Fruit fly (Drosophila melanogaster) whole organism, embryonic: ENCODE measurements around the gene Drsl2.

Source experiments
- CG10431 ChIP-seq: fragments of 200-800 bp; sonication (Bioruptor generic); optimal IDR thresholded peaks from 3 replicates; lab custom pipeline; 2018; ENCODE audit warnings: missing biosample characterization, mild to moderate bottlenecking, missing genetic modification characterization
- CG12219 ChIP-seq: fragments of 200-800 bp; sonication (Bioruptor generic); optimal IDR thresholded peaks from 3 replicates; lab custom pipeline; 2018; ENCODE audit warnings: missing biosample characterization, mild to moderate bottlenecking, missing genetic modification characterization
- CG14710 ChIP-seq: fragments of 200-800 bp; sonication (Bioruptor generic); optimal IDR thresholded peaks from 3 replicates; lab custom pipeline; 2019; ENCODE audit warnings: missing biosample characterization, mild to moderate bottlenecking, missing genetic modification characterization, moderate library complexity
- CG15479 ChIP-seq: fragments of 200-800 bp; sonication (Bioruptor generic); optimal IDR thresholded peaks from 3 replicates; lab custom pipeline; 2019; ENCODE audit warnings: missing biosample characterization, mild to moderate bottlenecking, missing genetic modification characterization, moderate library complexity
- CG1603 ChIP-seq: fragments of 200-800 bp; sonication (Bioruptor generic); optimal IDR thresholded peaks from 2 replicates; lab custom pipeline; 2019; ENCODE audit warnings: missing biosample characterization, mild to moderate bottlenecking, missing genetic modification characterization, moderate library complexity
- CG2712 ChIP-seq: fragments of 200-800 bp; optimal IDR thresholded peaks from 3 replicates; lab custom pipeline; 2019; ENCODE audit warnings: missing biosample characterization, mild to moderate bottlenecking, missing genetic modification characterization, moderate library complexity
- CG31441 ChIP-seq: fragments of 200-800 bp; sonication (Bioruptor generic); IDR thresholded peaks from 2 replicates; pipeline ENCODE4 v1.3.6; 2022; ENCODE audit warnings: missing biosample characterization, missing genetic modification characterization
- CG32532 ChIP-seq: fragments of 200-800 bp; sonication (Bioruptor generic); IDR thresholded peaks from 2 replicates; pipeline ENCODE4 v1.3.6; 2022; ENCODE audit warnings: missing biosample characterization, missing genetic modification characterization
- CG3407 ChIP-seq: fragments of 200-800 bp; sonication (Bioruptor generic); optimal IDR thresholded peaks from 2 replicates; lab custom pipeline; 2018; ENCODE audit warnings: missing biosample characterization, mild to moderate bottlenecking, missing genetic modification characterization
- CG6689 ChIP-seq: fragments of 200-800 bp; sonication (Bioruptor generic); IDR thresholded peaks from 2 replicates; pipeline ENCODE4 v1.3.6; 2022; ENCODE audit warnings: missing biosample characterization, missing genetic modification characterization
- CG9876 ChIP-seq: fragments of 200-800 bp; sonication (Bioruptor generic); optimal IDR thresholded peaks from 2 replicates; lab custom pipeline; 2016; ENCODE audit warnings: missing biosample characterization, missing genetic modification characterization
- Dll ChIP-seq: fragments of 200-800 bp; sonication (Bioruptor generic); IDR thresholded peaks from 4 replicates; pipeline ENCODE4 v1.3.6; 2022; ENCODE audit warnings: missing biosample characterization, missing genetic modification characterization; ENCODE audit not compliant: partially characterized antibody
- HHEX ChIP-seq: fragments of 200-800 bp; sonication (Bioruptor generic); optimal IDR thresholded peaks from 3 replicates; lab custom pipeline; 2017; ENCODE audit warnings: missing biosample characterization, mild to moderate bottlenecking, missing genetic modification characterization, missing genetic modification reagents
- Hr39 ChIP-seq: fragments of >200 bp; optimal IDR thresholded peaks from 2 replicates; lab custom pipeline; 2017
- Hr78 ChIP-seq, 2 experiments: fragments of 200-800 bp in 1 of 2; fragments of >200 bp in 1 of 2; sonication (Bioruptor generic) in 1 of 2; optimal IDR thresholded peaks; 2 replicates each; lab custom pipeline; 2017 to 2019; ENCODE audit warnings: missing biosample characterization in 2 of 2, missing genetic modification characterization in 2 of 2, mild to moderate bottlenecking in 1 of 2, moderate library complexity in 1 of 2
- Hsf ChIP-seq: fragments of 200-800 bp; sonication (Bioruptor generic); optimal IDR thresholded peaks from 3 replicates; lab custom pipeline; 2016; ENCODE audit warnings: missing biosample characterization, missing genetic modification characterization
- Med ChIP-seq: fragments of 200-800 bp; sonication (Bioruptor generic); peaks from one replicate; lab custom pipeline; 2016; ENCODE audit warnings: missing biosample characterization, missing genetic modification characterization, mild to moderate bottlenecking, inconsistent platforms, moderate library complexity
- Neu2 ChIP-seq: fragments of 200-800 bp; sonication (Bioruptor generic); optimal IDR thresholded peaks from 3 replicates; lab custom pipeline; 2016; ENCODE audit warnings: missing biosample characterization, missing genetic modification characterization, borderline replicate concordance
- Nf-YB ChIP-seq: fragments of 200-800 bp; sonication (Bioruptor generic); optimal IDR thresholded peaks from 3 replicates; lab custom pipeline; 2019; ENCODE audit warnings: missing biosample characterization, mild to moderate bottlenecking, missing genetic modification characterization, moderate library complexity
- Scr ChIP-seq: fragments of 200-800 bp; sonication (Bioruptor generic); IDR thresholded peaks from 2 replicates; pipeline ENCODE4 v1.3.6; 2022; ENCODE audit warnings: missing biosample characterization, missing genetic modification characterization; ENCODE audit not compliant: partially characterized antibody
- az2 ChIP-seq: fragments of 200-800 bp; sonication (Bioruptor generic); optimal IDR thresholded peaks from 3 replicates; lab custom pipeline; 2016; ENCODE audit warnings: missing biosample characterization, missing genetic modification characterization
- bab2 ChIP-seq: fragments of 200-800 bp; sonication (Bioruptor generic); optimal IDR thresholded peaks from 2 replicates; lab custom pipeline; 2016; ENCODE audit warnings: missing biosample characterization, missing genetic modification characterization
- bbx ChIP-seq: fragments of 200-800 bp; sonication (Bioruptor generic); IDR thresholded peaks from 2 replicates; pipeline ENCODE4 v1.3.6; 2022; ENCODE audit warnings: missing biosample characterization, missing genetic modification characterization; ENCODE audit not compliant: partially characterized antibody
- cg ChIP-seq: fragments of 200-800 bp; sonication (Bioruptor generic); optimal IDR thresholded peaks from 3 replicates; lab custom pipeline; 2019; ENCODE audit warnings: missing biosample characterization, mild to moderate bottlenecking, missing genetic modification characterization, moderate library complexity
- ci ChIP-seq: fragments of 200-800 bp; sonication (Bioruptor generic); IDR thresholded peaks from 3 replicates; pipeline ENCODE4 v1.3.6; 2022; ENCODE audit warnings: missing biosample characterization, missing genetic modification characterization
- danr ChIP-seq: fragments of 200-800 bp; sonication (Bioruptor generic); IDR thresholded peaks from 2 replicates; pipeline ENCODE4 v1.3.6; 2022; ENCODE audit warnings: missing biosample characterization, missing genetic modification characterization
- disco-r ChIP-seq: fragments of 200-800 bp; sonication (Bioruptor generic); optimal IDR thresholded peaks from 2 replicates; lab custom pipeline; 2016; ENCODE audit warnings: missing biosample characterization, missing genetic modification characterization
- dmrt99B ChIP-seq: fragments of 200-800 bp; sonication (Bioruptor generic); optimal IDR thresholded peaks from 2 replicates; lab custom pipeline; 2018; ENCODE audit warnings: missing biosample characterization, mild to moderate bottlenecking, missing genetic modification characterization, moderate library complexity
- exex ChIP-seq: fragments of 200-800 bp; sonication (Bioruptor generic); optimal IDR thresholded peaks from 4 replicates; lab custom pipeline; 2018; ENCODE audit warnings: missing biosample characterization, mild to moderate bottlenecking, missing genetic modification characterization, moderate library complexity
- fd96Cb ChIP-seq: fragments of 200-800 bp; sonication (Bioruptor generic); optimal IDR thresholded peaks from 2 replicates; lab custom pipeline; 2018; ENCODE audit warnings: missing biosample characterization, mild to moderate bottlenecking, missing genetic modification characterization, moderate library complexity
- gro ChIP-seq: fragments of 200-800 bp; sonication (Bioruptor generic); optimal IDR thresholded peaks from 2 replicates; lab custom pipeline; 2016; ENCODE audit warnings: missing biosample characterization, missing genetic modification characterization
- gt ChIP-seq: fragments of 200-800 bp; sonication (Bioruptor generic); IDR thresholded peaks from 2 replicates; pipeline ENCODE4 v1.3.6; 2022; ENCODE audit warnings: missing biosample characterization, missing genetic modification characterization
- ham ChIP-seq: fragments of 200-800 bp; sonication (Bioruptor generic); IDR thresholded peaks from 2 replicates; pipeline ENCODE4 v1.3.6; 2022; ENCODE audit warnings: missing biosample characterization, missing genetic modification characterization
- her ChIP-seq: fragments of 200-800 bp; sonication (Bioruptor generic); optimal IDR thresholded peaks from 2 replicates; lab custom pipeline; 2016; ENCODE audit warnings: missing biosample characterization, missing genetic modification characterization
- hth ChIP-seq: fragments of >200 bp; optimal IDR thresholded peaks from 2 replicates; lab custom pipeline; 2017; ENCODE audit warnings: inconsistent platforms
- jumu ChIP-seq: fragments of 200-800 bp; sonication (Bioruptor generic); optimal IDR thresholded peaks from 3 replicates; lab custom pipeline; 2016; ENCODE audit warnings: missing biosample characterization, missing genetic modification characterization
- lab ChIP-seq: fragments of 200-800 bp; sonication (Bioruptor generic); optimal IDR thresholded peaks from 3 replicates; lab custom pipeline; 2017; ENCODE audit warnings: missing biosample characterization, missing genetic modification characterization, mild to moderate bottlenecking, moderate library complexity, missing genetic modification reagents
- lmd ChIP-seq: fragments of 200-800 bp; sonication (Bioruptor generic); IDR thresholded peaks from 2 replicates; pipeline ENCODE4 v1.3.6; 2022; ENCODE audit warnings: missing biosample characterization, missing genetic modification characterization
- lola ChIP-seq, 3 experiments: fragments of >200 bp in 2 of 3; fragments of 200-800 bp in 1 of 3; sonication (Bioruptor generic) in 1 of 3; optimal IDR thresholded peaks; 2 replicates each; lab custom pipeline; 2017 to 2019; ENCODE audit warnings: missing biosample characterization in 3 of 3, missing genetic modification characterization in 3 of 3, mild to moderate bottlenecking in 1 of 3, moderate library complexity in 1 of 3
- luna ChIP-seq: fragments of 200-800 bp; sonication (Bioruptor generic); optimal IDR thresholded peaks from 2 replicates; lab custom pipeline; 2016; ENCODE audit warnings: missing biosample characterization, missing genetic modification characterization
- maf-S ChIP-seq: fragments of 200-800 bp; sonication (Bioruptor generic); optimal IDR thresholded peaks from 2 replicates; lab custom pipeline; 2016; ENCODE audit warnings: missing biosample characterization, missing genetic modification characterization
- org-1 ChIP-seq: fragments of 200-800 bp; sonication (Bioruptor generic); optimal IDR thresholded peaks from 2 replicates; lab custom pipeline; 2017; ENCODE audit warnings: missing biosample characterization, missing genetic modification characterization
- pho ChIP-seq: fragments of 200-800 bp; sonication (Bioruptor generic); optimal IDR thresholded peaks from 2 replicates; lab custom pipeline; 2016; ENCODE audit warnings: missing biosample characterization, missing genetic modification characterization
- phol ChIP-seq: fragments of 200-800 bp; sonication (Bioruptor generic); optimal IDR thresholded peaks from 3 replicates; lab custom pipeline; 2018; ENCODE audit warnings: missing biosample characterization, mild to moderate bottlenecking, missing genetic modification characterization, moderate library complexity
- ro ChIP-seq: fragments of 200-800 bp; sonication (Bioruptor generic); IDR thresholded peaks from 2 replicates; pipeline ENCODE4 v1.3.6; 2022; ENCODE audit warnings: missing biosample characterization, missing genetic modification characterization
- sd ChIP-seq: fragments of 200-800 bp; sonication (Bioruptor generic); optimal IDR thresholded peaks from 3 replicates; lab custom pipeline; 2018; ENCODE audit warnings: missing biosample characterization, mild to moderate bottlenecking, missing genetic modification characterization, moderate library complexity
- sens ChIP-seq: fragments of 200-800 bp; sonication (Bioruptor generic); peaks from one replicate; lab custom pipeline; 2016; ENCODE audit warnings: missing biosample characterization, missing genetic modification characterization
- tin ChIP-seq: fragments of 200-800 bp; sonication (Bioruptor generic); optimal IDR thresholded peaks from 3 replicates; lab custom pipeline; 2016; ENCODE audit warnings: missing biosample characterization, missing genetic modification characterization
- tx ChIP-seq: fragments of 200-800 bp; sonication (Bioruptor generic); optimal IDR thresholded peaks from 2 replicates; lab custom pipeline; 2016; ENCODE audit warnings: missing biosample characterization, missing genetic modification characterization
- zen ChIP-seq: fragments of 200-800 bp; sonication (Bioruptor generic); optimal IDR thresholded peaks from 3 replicates; lab custom pipeline; 2018; ENCODE audit warnings: missing biosample characterization, mild to moderate bottlenecking, missing genetic modification characterization, moderate library complexity

Drsl2 gene

dm6 chr3L:3338882-3339590, 24.9 kb downstream of the Drsl2 start (continued):
- TF ChIP-seq CG10431 (GFP tag; lab: Kevin White, UChicago) (no peak), CG12219 (GFP tag; lab: Kevin White, UChicago) (no peak), bbx (GFP tag; lab: Robert Waterston, UW) (no peak), ham (GFP tag; lab: Robert Waterston, UW) (no peak), CG2712 (tag; lab: Kevin White, UChicago) (peak; percentile 30), Neu2 (GFP tag; lab: Kevin White, UChicago) (peak; percentile 88), bab2 (GFP tag; lab: Kevin White, UChicago) (no peak), luna (no peak), her (GFP tag; lab: Kevin White, UChicago) (no peak), gro (no peak), ci (GFP tag; lab: Robert Waterston, UW) (no peak), Nf-YB (GFP tag; lab: Kevin White, UChicago) (no peak), CG9876 (no peak), sd (tag; lab: Kevin White, UChicago) (no peak), danr (GFP tag; lab: Robert Waterston, UW) (no peak), CG15479 (GFP tag; lab: Kevin White, UChicago) (peak; percentile 19), CG1603 (peak; percentile 16), CG14710 (tag; lab: Kevin White, UChicago) (peak; percentile 28), CG3407 (no peak), Scr (GFP tag; lab: Robert Waterston, UW) (no peak), CG31441 (GFP tag; lab: Robert Waterston, UW) (peak; percentile 8; the same call in 1 of the 2 replicates), ro (no peak), fd96Cb (peak; percentile 2), jumu (no peak), lmd (GFP tag; lab: Robert Waterston, UW) (no peak), sens (GFP tag; lab: Kevin White, UChicago) (peak; percentile 71), pho (GFP tag; lab: Kevin White, UChicago) (no peak), az2 (GFP tag; lab: Kevin White, UChicago) (no peak), lola (GFP tag; optimal IDR thresholded peaks at IDR 0.05; lab: Kevin White, UChicago) (peak in 1 of 3 experiments; percentile 13), HHEX (no peak), tx (GFP tag; lab: Kevin White, UChicago) (no peak), phol (tag; lab: Kevin White, UChicago) (peak; percentile 33), Hsf (GFP tag; lab: Kevin White, UChicago) (no peak), hth (no peak), CG6689 (GFP tag; lab: Robert Waterston, UW) (0 out of 2 replicates have a peak, but pooled peaks have one; percentile 18), maf-S (GFP tag; lab: Kevin White, UChicago) (no peak)
- TF ChIP-seq, all 482 proteins: peak for 39

- TF ChIP-seq Hr39, result no peak
- TF ChIP-seq Hr78 (GFP tag; optimal IDR thresholded peaks at IDR 0.05; lab: Kevin White, UChicago), result no peak
- TF ChIP-seq lab (GFP tag; lab: Kevin White, UChicago), result peak; percentile 37
- TF ChIP-seq CG32532 (GFP tag; lab: Robert Waterston, UW), result peak; percentile 16; the same call in 1 of the 2 replicates
- TF ChIP-seq Med (GFP tag; lab: Kevin White, UChicago), result peak; percentile 58
- TF ChIP-seq zen (tag; lab: Kevin White, UChicago), result no peak
- no peak for TF ChIP-seq gt (GFP tag; lab: Robert Waterston, UW)
- TF ChIP-seq cg, result no peak
- TF ChIP-seq lmd (GFP tag; lab: Robert Waterston, UW), result no peak
- peak; percentile 0 for TF ChIP-seq dmrt99B (tag; lab: Kevin White, UChicago)
- TF ChIP-seq Dll (GFP tag; lab: Robert Waterston, UW), result no peak
- TF ChIP-seq org-1 (GFP tag; lab: Kevin White, UChicago), result no peak
- TF ChIP-seq phol (tag; lab: Kevin White, UChicago), result no peak
- TF ChIP-seq exex (tag; lab: Kevin White, UChicago), result no peak
- TF ChIP-seq tin (GFP tag; lab: Kevin White, UChicago), result no peak
- no peak for TF ChIP-seq disco-r
Measured at dm6 chr3L:3339695-3340226, 25.6 kb downstream of the Drsl2 start.
